Worm (Caenorhabditis elegans) whole organism, late embryonic: ENCODE results near the gene K03H6.4.

Experiments used
- pat-9 ChIP-seq: fragments of 200-800 bp; sonication (Bioruptor generic); optimal IDR thresholded peaks from 2 replicates; lab custom pipeline; 2018; ENCODE audit warnings: mild to moderate bottlenecking, missing genetic modification characterization, moderate library complexity, missing compliant biosample characterization

The K03H6.4 gene

DNA sequence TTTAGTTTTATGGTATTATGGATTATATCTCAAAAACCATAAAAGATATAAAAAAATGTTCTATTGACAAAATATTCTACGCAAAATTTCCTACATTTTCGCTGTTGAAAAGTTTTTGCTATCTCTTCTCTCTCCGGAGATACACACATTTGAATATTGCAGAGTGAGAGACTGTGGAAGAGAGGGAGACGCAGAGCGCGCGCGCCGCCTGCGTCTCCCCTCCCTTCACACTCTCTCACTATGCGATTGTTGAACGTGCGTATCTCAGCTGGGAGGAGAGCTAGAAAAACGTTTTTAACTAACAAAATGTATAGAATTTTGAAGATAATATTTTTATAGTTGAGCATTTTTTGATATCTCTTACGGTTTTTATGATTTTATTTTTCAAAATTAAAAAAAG lies 52.0 kb downstream of the K03H6.4 start:
- no peak for TF ChIP-seq pat-9 (tag; lab: Kevin White, UChicago)
- TF ChIP-seq, all 69 proteins: peak for 0
